Fruit fly (Drosophila melanogaster): ENCODE data around the gene CG43185.

CG43185 gene

dm6 chr2L:5902898-5903297, 18.2 kb downstream of the CG43185 start (continued):
- TF ChIP-seq Pdp1 (GFP tag; optimal IDR thresholded peaks at IDR 0.05) (peak in 1 of 2 experiments; percentile 38), zfh2 (GFP tag; optimal IDR thresholded peaks at IDR 0.05) (no peak), CG4854 (GFP tag; optimal IDR thresholded peaks at IDR 0.05) (no peak), Hr78 (GFP tag; optimal IDR thresholded peaks at IDR 0.05) (peak in 1 of 2 experiments; percentile 3), lov (optimal IDR thresholded peaks at IDR 0.05) (no peak), lov (GFP tag; IDR thresholded peaks at IDR 0.05) (no peak), kah (GFP tag; optimal IDR thresholded peaks at IDR 0.05) (peak; percentile 25), CG8290 (GFP tag; optimal IDR thresholded peaks at IDR 0.05) (no peak), CG8290 (tag; optimal IDR thresholded peaks at IDR 0.05) (no peak), dan (GFP tag; IDR thresholded peaks at IDR 0.05) (no peak), repo (GFP tag; optimal IDR thresholded peaks at IDR 0.05) (no peak), ttk (GFP tag; IDR thresholded peaks at IDR 0.05) (no peak), Dfd (GFP tag; optimal IDR thresholded peaks at IDR 0.05) (no peak), tll (GFP tag; optimal IDR thresholded peaks at IDR 0.05) (peak in 1 of 2 experiments; percentile 41), pros (GFP tag; optimal IDR thresholded peaks at IDR 0.05) (peak; percentile 80), CG11456 (GFP tag; IDR thresholded peaks at IDR 0.05) (no peak), sd (tag; optimal IDR thresholded peaks at IDR 0.05) (no peak), fu2 (GFP tag; optimal IDR thresholded peaks at IDR 0.05) (no peak), onecut (GFP tag; IDR thresholded peaks at IDR 0.05) (no peak), hb (GFP tag; IDR thresholded peaks at IDR 0.05; ENCODE audit: partially characterized antibody) (no peak), CG9797 (GFP tag; optimal IDR thresholded peaks at IDR 0.05) (no peak), seq (GFP tag; IDR thresholded peaks at IDR 0.05) (no peak), CG34422 (GFP tag; IDR thresholded peaks at IDR 0.05) (no peak), CG31441 (GFP tag; IDR thresholded peaks at IDR 0.05) (no peak), CG4424 (GFP tag; optimal IDR thresholded peaks at IDR 0.05) (no peak), prd (optimal IDR thresholded peaks at IDR 0.05) (no peak), prd (GFP tag; IDR thresholded peaks at IDR 0.05) (peak; percentile 27; the same call in 1 of the 3 replicates), abd-A (tag; optimal IDR thresholded peaks at IDR 0.05) (no peak), CG2199 (GFP tag; IDR thresholded peaks at IDR 0.05) (0 out of 3 replicates have a peak, but pooled peaks have one; percentile 18), CG3065 (GFP tag; optimal IDR thresholded peaks at IDR 0.05) (no peak), Kr (GFP tag; optimal IDR thresholded peaks at IDR 0.05) (peak; percentile 17), Ets97D (GFP tag; optimal IDR thresholded peaks at IDR 0.05) (no peak), CG10321 (GFP tag; IDR thresholded peaks at IDR 0.05) (no peak), CG11085 (GFP tag; IDR thresholded peaks at IDR 0.05) (no peak), CG11093 (GFP tag; IDR thresholded peaks at IDR 0.05) (no peak), crp (GFP tag; optimal IDR thresholded peaks at IDR 0.05) (no peak), da (GFP tag; optimal IDR thresholded peaks at IDR 0.05) (no peak), CG15011 (GFP tag; optimal IDR thresholded peaks at IDR 0.05) (no peak), Med (GFP tag) (peak; percentile 27), crc (GFP tag; optimal IDR thresholded peaks at IDR 0.05) (no peak), CG2202 (tag; optimal IDR thresholded peaks at IDR 0.05) (no peak), bbx (GFP tag; IDR thresholded peaks at IDR 0.05; ENCODE audit: partially characterized antibody) (no peak), pho (GFP tag; optimal IDR thresholded peaks at IDR 0.05) (no peak), Neu2 (GFP tag; optimal IDR thresholded peaks at IDR 0.05; ENCODE audit: borderline replicate concordance) (peak; percentile 25), pb (GFP tag; optimal IDR thresholded peaks at IDR 0.05) (no peak), Usf (GFP tag; optimal IDR thresholded peaks at IDR 0.05) (no peak)

Measured in whole organism, embryonic.